Fruit fly (Drosophila melanogaster): ENCODE results near the gene Ipp.

DNA sequence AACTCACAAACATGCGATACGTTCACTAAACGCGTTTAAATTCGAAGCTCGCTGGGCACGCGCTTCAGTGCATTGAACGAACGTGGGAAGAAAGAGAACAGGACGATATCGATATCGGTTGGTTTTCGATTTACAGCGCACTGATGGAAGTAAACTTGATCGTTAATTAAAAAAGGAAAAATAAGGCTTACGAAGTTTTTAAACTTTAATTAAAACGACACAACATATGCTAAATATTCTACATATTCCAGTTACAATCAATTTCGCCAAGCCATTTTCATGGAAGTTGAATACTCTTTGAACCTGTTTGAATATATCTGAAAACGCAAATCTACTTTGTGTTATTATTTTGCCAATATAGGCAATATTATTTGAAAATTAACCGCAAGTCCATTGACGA is 5.5 kb downstream of the Ipp start, which contains the start of gene Kots:
- TF ChIP-seq CG8478 (optimal IDR thresholded peaks at IDR 0.05) (no peak), usp (GFP tag; optimal IDR thresholded peaks at IDR 0.05) (no peak)
